Worm (Caenorhabditis elegans): Measurements from ENCODE around the gene inos-1.
A peak's percentile ranks its signal among the peaks of the same experiment; 100 is the strongest.

Gene inos-1

DNA sequence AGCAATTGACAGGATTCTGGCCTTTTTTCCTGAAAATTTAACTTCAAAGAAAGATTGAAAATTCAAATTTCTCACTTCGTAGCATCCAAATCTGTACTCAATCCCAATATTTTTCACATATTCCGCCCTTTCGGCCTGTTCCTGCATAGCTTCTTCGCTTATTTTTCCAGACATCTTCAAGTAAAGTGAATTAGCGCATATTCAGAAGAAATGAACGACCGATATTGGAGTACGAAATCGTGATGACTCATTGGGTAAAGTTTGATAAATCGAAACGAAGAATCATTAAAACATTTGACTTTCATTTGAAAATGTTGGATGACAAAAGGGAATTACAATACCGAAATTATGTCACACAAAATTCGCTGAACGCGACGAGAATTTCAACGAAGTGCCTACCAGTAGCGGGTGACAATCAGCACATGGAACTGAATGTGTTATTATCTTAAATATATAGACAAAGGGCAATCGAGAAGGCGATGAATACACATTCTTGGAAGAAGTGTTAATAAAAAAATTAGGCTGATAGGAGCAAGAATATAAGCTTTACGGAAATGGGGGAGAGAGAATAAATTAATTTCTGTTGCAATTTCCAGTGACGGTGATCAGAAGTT lies 49.0 kb downstream of the inos-1 start, which contains the start of gene coa-7 (continued):
- TF ChIP-seq nhr-102 (tag; optimal IDR thresholded peaks at IDR 0.05) (no peak), duxl-1 (tag; optimal IDR thresholded peaks at IDR 0.05; ENCODE audit: poor library complexity) (no peak), mxl-2 (GFP tag; conservative IDR thresholded peaks at IDR 0.05) (no peak), ZK337.2 (GFP tag; IDR thresholded peaks at IDR 0.05) (no peak), ama-1 (optimal IDR thresholded peaks at IDR 0.05) (peak; percentile 78), zfp-2 (tag; optimal IDR thresholded peaks at IDR 0.05) (no peak), ctbp-1 (GFP tag; IDR thresholded peaks at IDR 0.05) (peak; percentile 64; the same call in 1 of the 2 replicates), T20F7.1 (GFP tag; optimal IDR thresholded peaks at IDR 0.05) (no peak), hlh-30 (tag; optimal IDR thresholded peaks at IDR 0.05; ENCODE audit: insufficient read depth) (no peak), mes-2 (tag; optimal IDR thresholded peaks at IDR 0.05; ENCODE audit: poor library complexity, severe bottlenecking) (no peak), fos-1 (tag; optimal IDR thresholded peaks at IDR 0.05) (no peak), Y48G9A.11 (GFP tag; IDR thresholded peaks at IDR 0.05) (peak; percentile 6; the same call in 1 of the 2 replicates), nhr-76 (tag; optimal IDR thresholded peaks at IDR 0.05) (no peak), rbr-2 (tag; optimal IDR thresholded peaks at IDR 0.05) (no peak), daf-12 (tag; optimal IDR thresholded peaks at IDR 0.05) (no peak), sdz-12 (GFP tag; optimal IDR thresholded peaks at IDR 0.05) (no peak), aly-2 (tag; optimal IDR thresholded peaks at IDR 0.05) (no peak), F49E8.2 (tag; optimal IDR thresholded peaks at IDR 0.05; ENCODE audit: borderline replicate concordance) (peak; percentile 22), dve-1 (tag; optimal IDR thresholded peaks at IDR 0.05; ENCODE audit: insufficient read depth) (no peak), egl-43 (GFP tag; IDR thresholded peaks at IDR 0.05) (no peak), mep-1 (tag; optimal IDR thresholded peaks at IDR 0.05) (no peak), nhr-42 (GFP tag; IDR thresholded peaks at IDR 0.05) (no peak), lim-7 (GFP tag; IDR thresholded peaks at IDR 0.05) (no peak), nhr-237 (tag; optimal IDR thresholded peaks at IDR 0.05) (no peak), lir-3 (tag; optimal IDR thresholded peaks at IDR 0.05) (no peak), lin-15B (tag; optimal IDR thresholded peaks at IDR 0.05) (no peak), daf-8 (GFP tag; IDR thresholded peaks at IDR 0.05) (no peak), hlh-11 (tag; optimal IDR thresholded peaks at IDR 0.05) (no peak), hmg-1.1 (GFP tag; IDR thresholded peaks at IDR 0.05) (no peak), Y5F2A.4 (GFP tag; optimal IDR thresholded peaks at IDR 0.05) (no peak), ZK546.5 (tag; optimal IDR thresholded peaks at IDR 0.05) (no peak), dpl-1 (GFP tag; optimal IDR thresholded peaks at IDR 0.05) (no peak), T26A8.4 (GFP tag; IDR thresholded peaks at IDR 0.05) (0 out of 2 replicates have a peak, but pooled peaks have one; percentile 19), F26F4.8 (GFP tag; conservative IDR thresholded peaks at IDR 0.05) (no peak)

DNA sequence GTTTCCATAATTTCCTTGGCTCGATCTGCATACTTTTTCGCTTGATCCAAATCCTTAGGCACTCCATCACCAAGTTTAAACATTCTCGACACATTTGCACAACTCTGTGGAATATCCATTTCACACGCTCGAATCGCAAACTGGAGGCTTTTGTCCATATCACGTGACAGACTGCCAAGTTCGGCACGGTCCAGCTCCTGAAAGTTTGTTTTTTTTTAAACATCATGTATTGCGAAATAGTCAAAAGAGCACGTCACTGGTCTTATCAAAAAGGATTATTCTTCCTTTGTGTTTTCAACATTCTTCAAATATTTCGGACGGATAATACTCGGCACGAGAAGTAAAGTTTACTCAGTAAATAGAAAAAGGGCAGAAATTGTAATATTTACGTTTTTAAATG lies 50.9 kb downstream of the inos-1 start:
- peak; percentile 41 for TF ChIP-seq hlh-30 (tag; optimal IDR thresholded peaks at IDR 0.05; ENCODE audit: insufficient read depth)
- no peak for TF ChIP-seq vab-7 (GFP tag; IDR thresholded peaks at IDR 0.05)
- no peak for TF ChIP-seq gei-8 (GFP tag; optimal IDR thresholded peaks at IDR 0.05)
- no peak for TF ChIP-seq zag-1 (tag; optimal IDR thresholded peaks at IDR 0.05)
- TF ChIP-seq nhr-25 (tag; optimal IDR thresholded peaks at IDR 0.05; ENCODE audit: borderline replicate concordance, insufficient read depth), result no peak
- TF ChIP-seq zip-2 (tag; optimal IDR thresholded peaks at IDR 0.05), result no peak
- TF ChIP-seq T20F7.1 (GFP tag; optimal IDR thresholded peaks at IDR 0.05), result no peak
- no peak for TF ChIP-seq nhr-10 (tag; optimal IDR thresholded peaks at IDR 0.05)
- TF ChIP-seq mxl-3 (GFP tag; optimal IDR thresholded peaks at IDR 0.05), result no peak
- no peak for TF ChIP-seq nhr-28 (tag; optimal IDR thresholded peaks at IDR 0.05)
- no peak for TF ChIP-seq ZK337.2 (GFP tag; IDR thresholded peaks at IDR 0.05)
- no peak for TF ChIP-seq dmd-6 (GFP tag; IDR thresholded peaks at IDR 0.05)
- no peak for TF ChIP-seq unc-62 (GFP tag; optimal IDR thresholded peaks at IDR 0.05 in 1 of 2)
- TF ChIP-seq unc-62 (tag; optimal IDR thresholded peaks at IDR 0.05), result no peak
- TF ChIP-seq dve-1 (tag; optimal IDR thresholded peaks at IDR 0.05; ENCODE audit: insufficient read depth), result peak; percentile 40
- no peak for TF ChIP-seq F37D6.2 (tag; optimal IDR thresholded peaks at IDR 0.05)
- TF ChIP-seq lsy-2 (tag; optimal IDR thresholded peaks at IDR 0.05), result peak in 1 of 2 experiments; percentile 35
- no peak for TF ChIP-seq lin-29 (GFP tag; IDR thresholded peaks at IDR 0.05)
- TF ChIP-seq mdt-29 (GFP tag; IDR thresholded peaks at IDR 0.05), result no peak
- TF ChIP-seq aha-1 (tag), result peak; percentile 81
- no peak for TF ChIP-seq ztf-11 (tag; optimal IDR thresholded peaks at IDR 0.05)
- no peak for TF ChIP-seq F10B5.3 (tag; optimal IDR thresholded peaks at IDR 0.05)
- TF ChIP-seq T26A8.4 (GFP tag; IDR thresholded peaks at IDR 0.05), result no peak

Data from whole organism, L4 larva.